Worm (Caenorhabditis elegans) whole organism, mixed stage, embryonic: ENCODE results near the gene oac-50.

Experiments
- blmp-1 ChIP-seq: fragments of 150-350 bp; optimal IDR thresholded peaks from 2 replicates; lab custom pipeline; 2014; ENCODE audit warnings: missing biosample characterization, missing genetic modification characterization
- ces-1 ChIP-seq: fragments of 150-350 bp; optimal IDR thresholded peaks from 2 replicates; lab custom pipeline; 2014; ENCODE audit warnings: missing biosample characterization, missing genetic modification reagents, missing genetic modification characterization
- elt-3 ChIP-seq: fragments of 150-350 bp; optimal IDR thresholded peaks from 2 replicates; lab custom pipeline; 2014; ENCODE audit warnings: missing biosample characterization, missing genetic modification characterization
- flh-1 ChIP-seq: fragments of 200-800 bp; sonication (Bioruptor generic); optimal IDR thresholded peaks from 2 replicates; lab custom pipeline; 2018; ENCODE audit warnings: mild to moderate bottlenecking, missing genetic modification characterization, moderate library complexity, missing compliant biosample characterization
- hlh-1 ChIP-seq: fragments of 150-350 bp; optimal IDR thresholded peaks from 2 replicates; lab custom pipeline; 2014; ENCODE audit warnings: missing biosample characterization, missing genetic modification reagents, missing genetic modification characterization
- lin-13 ChIP-seq: fragments of 150-350 bp; optimal IDR thresholded peaks from 2 replicates; lab custom pipeline; 2014; ENCODE audit warnings: missing biosample characterization, missing genetic modification characterization
- nhr-12 ChIP-seq: fragments of 150-350 bp; optimal IDR thresholded peaks from 2 replicates; lab custom pipeline; 2014; ENCODE audit warnings: missing biosample characterization, missing genetic modification characterization
- nhr-28 ChIP-seq: fragments of 150-350 bp; optimal IDR thresholded peaks from 2 replicates; lab custom pipeline; 2014; ENCODE audit warnings: missing biosample characterization, missing genetic modification characterization
- nhr-76 ChIP-seq: sonication (generic microtip); optimal IDR thresholded peaks from 2 replicates; lab custom pipeline; 2017; ENCODE audit warnings: missing biosample characterization, missing genetic modification characterization
- pha-4 ChIP-seq: fragments of 150-350 bp; optimal IDR thresholded peaks from 2 replicates; lab custom pipeline; 2018; ENCODE audit warnings: missing biosample characterization, missing genetic modification reagents, missing genetic modification characterization
- snpc-4 ChIP-seq: fragments of 150-350 bp; optimal IDR thresholded peaks from 2 replicates; lab custom pipeline; 2014; ENCODE audit warnings: missing biosample characterization, missing genetic modification characterization
- zip-8 ChIP-seq: fragments of 150-350 bp; optimal IDR thresholded peaks from 2 replicates; lab custom pipeline; 2014; ENCODE audit warnings: missing biosample characterization, missing genetic modification characterization
- ztf-11 ChIP-seq: fragments of 150-350 bp; optimal IDR thresholded peaks from 2 replicates; lab custom pipeline; 2014; ENCODE audit warnings: missing biosample characterization, missing genetic modification characterization

DNA sequence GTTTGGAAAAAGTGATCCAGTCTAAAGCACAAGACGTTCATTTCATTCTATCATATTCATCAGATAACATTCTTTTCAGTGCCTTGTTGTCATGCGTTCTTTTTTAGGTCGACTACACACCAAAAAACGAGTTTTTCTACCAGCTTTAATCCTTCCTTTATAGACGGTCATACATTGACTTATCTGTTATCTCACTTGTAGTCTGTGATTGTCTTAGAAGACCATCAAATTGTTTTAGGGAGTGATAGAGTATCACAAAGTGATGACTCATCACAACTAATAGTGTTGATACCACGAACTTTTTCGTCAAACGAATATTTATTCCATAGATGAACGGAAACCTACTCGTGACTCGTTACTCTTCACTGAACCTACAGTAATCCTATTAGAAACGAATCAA lies 12.5 kb upstream of the oac-50 start:
- TF ChIP-seq hlh-1 (tag; lab: Kevin White, UChicago): no peak
- no peak for TF ChIP-seq flh-1 (GFP tag; lab: Kevin White, UChicago)
- no peak for TF ChIP-seq zip-8 (tag; lab: Kevin White, UChicago)
- TF ChIP-seq blmp-1 (tag; lab: Kevin White, UChicago): no peak
- TF ChIP-seq ztf-11 (tag; lab: Kevin White, UChicago): no peak
- TF ChIP-seq nhr-76 (tag; lab: Kevin White, UChicago): no peak
- TF ChIP-seq snpc-4: no peak
- TF ChIP-seq pha-4 (tag; lab: Kevin White, UChicago): no peak
- no peak for TF ChIP-seq ces-1 (GFP tag; lab: Kevin White, UChicago)
- TF ChIP-seq nhr-12 (tag; lab: Kevin White, UChicago): no peak
- TF ChIP-seq nhr-28 (tag; lab: Kevin White, UChicago): no peak
- no peak for TF ChIP-seq lin-13 (tag; lab: Kevin White, UChicago)
- no peak for TF ChIP-seq elt-3
